Worm (Caenorhabditis elegans) whole organism, L3 larva: Measurements from ENCODE around the gene C56C10.6.
"Not testable (repeated sequence)": the region's sequence is repeated elsewhere in the genome, so short reads cannot be mapped to it uniquely, and the experiment has no call there.

ENCODE experiments used
- ZK546.5 ChIP-seq: sonication (generic microtip); optimal IDR thresholded peaks from 2 replicates; lab custom pipeline; 2017; ENCODE audit warnings: missing biosample characterization, missing genetic modification characterization
- aly-2 ChIP-seq: fragments of 150-350 bp; optimal IDR thresholded peaks from 2 replicates; lab custom pipeline; 2014; ENCODE audit warnings: missing biosample characterization, missing genetic modification characterization
- ama-1 ChIP-seq: fragments of 150-350 bp; optimal IDR thresholded peaks from 2 replicates; lab custom pipeline; 2018
- ceh-16 ChIP-seq: sonication (generic microtip); optimal IDR thresholded peaks from 2 replicates; lab custom pipeline; 2017; ENCODE audit warnings: missing biosample characterization, missing genetic modification characterization
- ceh-28 ChIP-seq: fragments of 150-350 bp; optimal IDR thresholded peaks from 2 replicates; lab custom pipeline; 2014; ENCODE audit warnings: missing biosample characterization, missing genetic modification reagents, missing genetic modification characterization
- ceh-9 ChIP-seq: sonication (generic microtip); optimal IDR thresholded peaks from 2 replicates; lab custom pipeline; 2018; ENCODE audit warnings: missing biosample characterization, missing genetic modification characterization
- daf-12 ChIP-seq: fragments of 150-350 bp; optimal IDR thresholded peaks from 2 replicates; lab custom pipeline; 2014; ENCODE audit warnings: missing biosample characterization, missing genetic modification reagents, missing genetic modification characterization
- elt-2 ChIP-seq: sonication (generic microtip); optimal IDR thresholded peaks from 2 replicates; lab custom pipeline; 2016; ENCODE audit warnings: missing genetic modification reagents, mild to moderate bottlenecking, missing genetic modification characterization, missing compliant biosample characterization
- eor-1 ChIP-seq, 2 experiments: fragments of 150-350 bp; optimal IDR thresholded peaks; 2 replicates each; lab custom pipeline; 2014 to 2018; ENCODE audit warnings: missing biosample characterization in 2 of 2, missing genetic modification characterization in 2 of 2
- fkh-10 ChIP-seq: sonication (generic microtip); optimal IDR thresholded peaks from 2 replicates; lab custom pipeline; 2017; ENCODE audit warnings: missing biosample characterization, missing genetic modification reagents, missing genetic modification characterization
- fos-1 ChIP-seq: fragments of 150-350 bp; optimal IDR thresholded peaks from 2 replicates; lab custom pipeline; 2014; ENCODE audit warnings: missing biosample characterization, missing genetic modification characterization
- hmg-11 ChIP-seq: sonication (generic microtip); optimal IDR thresholded peaks from 2 replicates; lab custom pipeline; 2016; ENCODE audit warnings: missing genetic modification characterization, missing compliant biosample characterization
- jun-1 ChIP-seq: fragments of 150-350 bp; optimal IDR thresholded peaks from 2 replicates; lab custom pipeline; 2014; ENCODE audit warnings: missing biosample characterization, missing genetic modification reagents, missing genetic modification characterization
- lsy-12 ChIP-seq: sonication (generic microtip); optimal IDR thresholded peaks from 2 replicates; lab custom pipeline; 2016; ENCODE audit warnings: mild to moderate bottlenecking, missing genetic modification characterization, missing compliant biosample characterization
- mdl-1 ChIP-seq: fragments of 150-350 bp; optimal IDR thresholded peaks from 2 replicates; lab custom pipeline; 2014; ENCODE audit warnings: missing biosample characterization, missing genetic modification characterization
- nhr-11 ChIP-seq: fragments of 150-350 bp; optimal IDR thresholded peaks from 2 replicates; lab custom pipeline; 2014; ENCODE audit warnings: missing biosample characterization, missing genetic modification characterization
- nhr-23 ChIP-seq: fragments of 150-350 bp; optimal IDR thresholded peaks from 2 replicates; lab custom pipeline; 2014; ENCODE audit warnings: missing biosample characterization, missing genetic modification reagents, missing genetic modification characterization
- nhr-25 ChIP-seq: sonication (generic microtip); optimal IDR thresholded peaks from 2 replicates; lab custom pipeline; 2017; ENCODE audit warnings: missing biosample characterization, missing genetic modification characterization
- nhr-28 ChIP-seq: fragments of 150-350 bp; optimal IDR thresholded peaks from 2 replicates; lab custom pipeline; 2014; ENCODE audit warnings: missing biosample characterization, missing genetic modification characterization
- nhr-67 ChIP-seq: fragments of 150-350 bp; optimal IDR thresholded peaks from 2 replicates; lab custom pipeline; 2014; ENCODE audit warnings: missing biosample characterization, missing genetic modification characterization
- nhr-76 ChIP-seq: fragments of 150-350 bp; sonication (generic microtip); optimal IDR thresholded peaks from 5 replicates; lab custom pipeline; 2014; ENCODE audit warnings: missing biosample characterization, missing genetic modification characterization
- nhr-77 ChIP-seq: fragments of 150-350 bp; optimal IDR thresholded peaks from 2 replicates; lab custom pipeline; 2014; ENCODE audit warnings: missing biosample characterization, missing genetic modification characterization
- pha-4 ChIP-seq: fragments of 150-350 bp; optimal IDR thresholded peaks from 2 replicates; lab custom pipeline; 2014; ENCODE audit warnings: missing biosample characterization, missing genetic modification reagents, missing genetic modification characterization
- pqm-1 ChIP-seq: fragments of 150-350 bp; optimal IDR thresholded peaks from 2 replicates; lab custom pipeline; 2017; ENCODE audit warnings: missing biosample characterization, missing genetic modification characterization, inconsistent platforms
- sea-2 ChIP-seq: fragments of 150-350 bp; sonication (generic microtip); optimal IDR thresholded peaks from 4 replicates; lab custom pipeline; 2014; ENCODE audit warnings: missing biosample characterization, missing genetic modification reagents, missing genetic modification characterization
- skn-1 ChIP-seq: fragments of 150-350 bp; optimal IDR thresholded peaks from 2 replicates; lab custom pipeline; 2014; ENCODE audit warnings: missing biosample characterization, missing genetic modification characterization
- snpc-4 ChIP-seq: fragments of 150-350 bp; optimal IDR thresholded peaks from 2 replicates; lab custom pipeline; 2014; ENCODE audit warnings: missing biosample characterization, missing genetic modification characterization
- tbx-2 ChIP-seq: sonication (generic microtip); optimal IDR thresholded peaks from 2 replicates; lab custom pipeline; 2016; ENCODE audit warnings: mild to moderate bottlenecking, missing genetic modification characterization, missing compliant biosample characterization
- unc-62 ChIP-seq: fragments of 150-350 bp; sonication (generic microtip); optimal IDR thresholded peaks from 4 replicates; lab custom pipeline; 2014; ENCODE audit warnings: missing biosample characterization, missing genetic modification reagents, missing genetic modification characterization
- zag-1 ChIP-seq: fragments of 150-350 bp; optimal IDR thresholded peaks from 2 replicates; lab custom pipeline; 2014; ENCODE audit warnings: missing biosample characterization, missing genetic modification characterization
- ztf-11 ChIP-seq: fragments of 150-350 bp; optimal IDR thresholded peaks from 2 replicates; lab custom pipeline; 2014; ENCODE audit warnings: missing biosample characterization, missing genetic modification characterization

The C56C10.6 gene

ce11 chrII:6581236-6581635 lies at the start of gene C56C10.6:
C56C10.6 (minus strand) TSS chrII:6581336.
- TF ChIP-seq ceh-16 (tag; lab: Kevin White, UChicago), result no peak
- TF ChIP-seq nhr-11, result no peak
- TF ChIP-seq ama-1 (lab: Kevin White, UChicago), result no peak
- TF ChIP-seq daf-12 (tag; lab: Kevin White, UChicago), result no peak
- TF ChIP-seq lsy-12, result no peak
- TF ChIP-seq nhr-76 (tag; lab: Kevin White, UChicago), result no peak
- TF ChIP-seq aly-2 (tag; lab: Kevin White, UChicago), result no peak
- TF ChIP-seq nhr-25 (tag; lab: Kevin White, UChicago), result no peak
- TF ChIP-seq tbx-2 (tag; lab: Kevin White, UChicago), result no peak
- TF ChIP-seq pqm-1 (tag; lab: Kevin White, UChicago), result no peak
- no peak for TF ChIP-seq sea-2 (GFP tag; lab: Kevin White, UChicago)

- TF ChIP-seq ceh-28 (no peak), elt-2 (tag; lab: Kevin White, UChicago) (peak; percentile 54), pqm-1 (tag; lab: Kevin White, UChicago) (peak; percentile 28)
Observed at ce11 chrII:6630811-6631210, 49.7 kb upstream of the C56C10.6 start, which contains the start of gene T19D12.4. T19D12.4 (plus strand) TSS chrII:6631105.

ce11 chrII:6629775-6630174 lies 48.6 kb upstream of the C56C10.6 start:
- TF ChIP-seq ceh-9 (no peak), hmg-11 (tag; lab: Kevin White, UChicago) (no peak), snpc-4 (tag; lab: Kevin White, UChicago) (no peak), elt-2 (tag; lab: Kevin White, UChicago) (peak; percentile 14), fos-1 (tag; lab: Kevin White, UChicago) (no peak), skn-1 (tag; lab: Kevin White, UChicago) (no peak)

ce11 chrII:6628397-6628796 lies 47.3 kb upstream of the C56C10.6 start:
- no peak for TF ChIP-seq ztf-11 (tag; lab: Kevin White, UChicago)
- TF ChIP-seq pha-4 (tag; lab: Kevin White, UChicago), result no peak
- TF ChIP-seq pqm-1 (tag; lab: Kevin White, UChicago), result peak; percentile 10
- no peak for TF ChIP-seq aly-2 (tag; lab: Kevin White, UChicago)
- no peak for TF ChIP-seq jun-1 (tag; lab: Kevin White, UChicago)
- peak; percentile 58 for TF ChIP-seq elt-2 (tag; lab: Kevin White, UChicago)
- TF ChIP-seq, all 47 proteins: peak for 2

- not testable (repeated sequence) for TF ChIP-seq nhr-67 (tag; lab: Kevin White, UChicago); mdl-1 (tag; lab: Kevin White, UChicago); zag-1
- TF ChIP-seq, all 47 proteins: peak for 0; not testable (repeated sequence) for 47
Observed at ce11 chrII:6627182-6627581, 46.0 kb upstream of the C56C10.6 start, which contains the start of the genes F54H5.5 and F54H5.2. F54H5.5 (minus strand) TSS chrII:6627282. F54H5.2 (plus strand) TSS chrII:6627484.

- TF ChIP-seq ama-1 (lab: Kevin White, UChicago), result no peak
- peak; percentile 44 for TF ChIP-seq pha-4 (tag; lab: Kevin White, UChicago)
- TF ChIP-seq pqm-1 (tag; lab: Kevin White, UChicago), result peak; percentile 30
- TF ChIP-seq elt-2 (tag; lab: Kevin White, UChicago), result peak; percentile 45
- TF ChIP-seq unc-62 (GFP tag; lab: Kevin White, UChicago), result no peak
- TF ChIP-seq fkh-10 (GFP tag; lab: Kevin White, UChicago), result no peak
Observed at ce11 chrII:6625302-6625701, 44.2 kb upstream of the C56C10.6 start, which contains the start of gene F54H5.14. F54H5.14 (minus strand) TSS chrII:6625402.

ce11 chrII:6621886-6622285 lies 40.8 kb upstream of the C56C10.6 start, which contains the start of gene F54H5.3:
F54H5.3 (plus strand) TSS chrII:6622186.
- TF ChIP-seq daf-12 (tag; lab: Kevin White, UChicago) (no peak), eor-1 (tag; optimal IDR thresholded peaks at IDR 0.05; lab: Kevin White, UChicago) (no peak), nhr-67 (tag; lab: Kevin White, UChicago) (no peak), ZK546.5 (tag; lab: Kevin White, UChicago) (no peak), ceh-16 (tag; lab: Kevin White, UChicago) (no peak), nhr-23 (tag; lab: Kevin White, UChicago) (no peak), fkh-10 (GFP tag; lab: Kevin White, UChicago) (no peak), nhr-25 (tag; lab: Kevin White, UChicago) (no peak), pha-4 (tag; lab: Kevin White, UChicago) (no peak), pqm-1 (tag; lab: Kevin White, UChicago) (no peak), mdl-1 (tag; lab: Kevin White, UChicago) (no peak), unc-62 (GFP tag; lab: Kevin White, UChicago) (no peak), fos-1 (tag; lab: Kevin White, UChicago) (no peak), ama-1 (lab: Kevin White, UChicago) (no peak), nhr-77 (no peak), nhr-28 (no peak)
